Worm (Caenorhabditis elegans): ENCODE data around the gene srr-7.
"Not testable (repeated sequence)": the region's sequence is repeated elsewhere in the genome, so short reads cannot be mapped to it uniquely, and the experiment has no call there.

- TF ChIP-seq flt-1 (GFP tag; IDR thresholded peaks at IDR 0.05); ref-1 (GFP tag; conservative IDR thresholded peaks at IDR 0.05); ztf-23 (GFP tag; IDR thresholded peaks at IDR 0.05); cog-1 (tag; optimal IDR thresholded peaks at IDR 0.05); med-1 (GFP tag; optimal IDR thresholded peaks at IDR 0.05; ENCODE audit: insufficient read depth): not testable (repeated sequence)
Measured at ce11 chrV:15125162-15125561, 2.9 kb upstream of the srr-7 start, which contains the start of gene ugt-30.

Data from whole organism, midembryonic.